Worm (Caenorhabditis elegans): ENCODE data around the gene nhr-212.

The nhr-212 gene

ce11 chrV:468460-468859 lies 16.2 kb upstream of the nhr-212 start, which contains the start of gene srbc-57:
TSS of gene srbc-57 (minus strand) at chrV:468560.
- TF ChIP-seq somi-1 (GFP tag; optimal IDR thresholded peaks at IDR 0.05) (no peak), ztf-25 (GFP tag; IDR thresholded peaks at IDR 0.05) (no peak), akir-1 (GFP tag; optimal IDR thresholded peaks at IDR 0.05) (no peak), T26A5.8 (tag; optimal IDR thresholded peaks at IDR 0.05) (no peak), pha-4 (tag; optimal IDR thresholded peaks at IDR 0.05) (no peak), lsy-27 (tag; optimal IDR thresholded peaks at IDR 0.05; ENCODE audit: borderline replicate concordance, insufficient read depth) (no peak), mcd-1 (GFP tag; IDR thresholded peaks at IDR 0.05) (no peak), zim-3 (tag; optimal IDR thresholded peaks at IDR 0.05) (no peak), ceh-100 (GFP tag; IDR thresholded peaks at IDR 0.05) (no peak)

- TF ChIP-seq Y67H2A.10 (GFP tag; conservative IDR thresholded peaks at IDR 0.05) = no peak
- no peak for TF ChIP-seq him-1 (tag; optimal IDR thresholded peaks at IDR 0.05)
- no peak for TF ChIP-seq ekl-4 (GFP tag; IDR thresholded peaks at IDR 0.05)
- no peak for TF ChIP-seq Y95B8A.8 (GFP tag; IDR thresholded peaks at IDR 0.05)
- no peak for TF ChIP-seq ztf-28 (GFP tag; IDR thresholded peaks at IDR 0.05)
These were observed 12.1 kb upstream of the nhr-212 start, which contains the start of gene srt-31 for ce11 chrV:472589-472988. TSS of gene srt-31 (plus strand) at chrV:472889.

ce11 chrV:474516-474915 lies 10.1 kb upstream of the nhr-212 start, which contains the start of gene nhr-99:
TSS of gene nhr-99 (plus strand) at chrV:474778.
- no peak for TF ChIP-seq chd-7 (tag; optimal IDR thresholded peaks at IDR 0.05)
- peak; percentile 46 for TF ChIP-seq atf-7 (tag; optimal IDR thresholded peaks at IDR 0.05)
- peak; percentile 59 for TF ChIP-seq nhr-80 (tag; optimal IDR thresholded peaks at IDR 0.05)
- no peak for TF ChIP-seq mes-4 (tag; optimal IDR thresholded peaks at IDR 0.05)

ce11 chrV:477664-478212 lies 6.9 kb upstream of the nhr-212 start, which contains the start of gene nhr-55:
TSS of gene nhr-55 (plus strand) at chrV:478162.
- TF ChIP-seq atf-7 (tag; optimal IDR thresholded peaks at IDR 0.05) = no peak
- no peak for TF ChIP-seq fkh-3 (tag; optimal IDR thresholded peaks at IDR 0.05)
- no peak for TF ChIP-seq F55B11.4 (tag; optimal IDR thresholded peaks at IDR 0.05; ENCODE audit: borderline replicate concordance, insufficient read depth)
- no peak for TF ChIP-seq zfh-2 (GFP tag; conservative IDR thresholded peaks at IDR 0.05)
- no peak for TF ChIP-seq ztf-28 (GFP tag; IDR thresholded peaks at IDR 0.05)
- no peak for TF ChIP-seq T07F8.4 (tag; optimal IDR thresholded peaks at IDR 0.05)
- no peak for TF ChIP-seq F49E8.2 (tag; optimal IDR thresholded peaks at IDR 0.05; ENCODE audit: insufficient read depth)
- TF ChIP-seq pbrm-1 (GFP tag; IDR thresholded peaks at IDR 0.05) = no peak
- TF ChIP-seq ceh-91 (GFP tag; IDR thresholded peaks at IDR 0.05) = no peak
- no peak for TF ChIP-seq tbx-9 (tag; optimal IDR thresholded peaks at IDR 0.05; ENCODE audit: borderline replicate concordance)
- no peak for TF ChIP-seq cebp-1 (GFP tag; IDR thresholded peaks at IDR 0.05)
- peak; percentile 3 for TF ChIP-seq cebp-1 (tag; optimal IDR thresholded peaks at IDR 0.05)
- peak; percentile 63 for TF ChIP-seq nhr-80 (tag; optimal IDR thresholded peaks at IDR 0.05)

ce11 chrV:479046-479445 lies 5.6 kb upstream of the nhr-212 start:
- no peak for TF ChIP-seq F22D6.2 (tag; optimal IDR thresholded peaks at IDR 0.05)
- no peak for TF ChIP-seq let-526 (GFP tag; IDR thresholded peaks at IDR 0.05)
- peak; percentile 30 for TF ChIP-seq nhr-80 (tag; optimal IDR thresholded peaks at IDR 0.05)

- TF ChIP-seq nfyb-1 (GFP tag; IDR thresholded peaks at IDR 0.05) (peak; percentile 91), bed-2 (GFP tag; IDR thresholded peaks at IDR 0.05) (no peak)
These were observed 1.8 kb upstream of the nhr-212 start for ce11 chrV:482860-483259.

All from whole organism, young adult.